Fruit fly (Drosophila melanogaster): ENCODE results near the gene CG13895.
A peak's percentile ranks its signal among the peaks of the same experiment; 100 is the strongest.

The CG13895 gene

DNA sequence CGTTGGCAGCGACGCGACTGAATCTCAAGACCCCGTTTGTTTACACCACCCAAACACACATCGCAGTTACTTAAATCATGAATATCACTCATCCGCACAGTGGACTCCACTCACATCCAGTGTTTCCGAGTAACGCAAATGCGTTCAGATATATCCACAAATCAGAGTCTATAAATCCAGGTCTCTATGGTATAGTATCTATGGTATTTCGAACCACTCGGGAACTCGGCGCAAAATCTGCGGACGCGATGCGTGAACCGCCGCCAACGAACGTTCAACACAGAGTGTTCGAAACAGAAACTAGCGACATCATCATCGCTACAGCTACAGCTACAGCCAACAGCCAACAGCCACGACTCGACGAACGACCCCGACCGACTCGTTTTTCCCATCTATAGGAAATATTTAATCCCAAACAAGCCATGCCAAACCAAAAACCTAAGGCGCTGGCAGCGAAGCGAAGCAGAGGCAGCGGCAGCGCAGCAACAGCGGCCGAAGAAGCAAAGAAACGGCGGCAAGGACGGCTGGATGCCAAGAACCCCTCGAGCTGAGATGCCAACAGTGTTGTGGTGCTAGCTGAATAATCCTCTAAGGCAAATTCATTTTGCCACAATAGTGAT lies 9.1 kb downstream of the CG13895 start, which contains the start of gene CG13894 (continued):
- TF ChIP-seq knrl (GFP tag; IDR thresholded peaks at IDR 0.05; ENCODE audit: partially characterized antibody) (peak; percentile 20; the same call in 1 of the 3 replicates), Blimp-1 (GFP tag; optimal IDR thresholded peaks at IDR 0.05) (no peak), tup (GFP tag; optimal IDR thresholded peaks at IDR 0.05) (no peak), salm (tag; optimal IDR thresholded peaks at IDR 0.05) (no peak), BtbVII (GFP tag; optimal IDR thresholded peaks at IDR 0.05) (peak; percentile 52), CG15479 (GFP tag; optimal IDR thresholded peaks at IDR 0.05) (no peak), jumu (GFP tag; optimal IDR thresholded peaks at IDR 0.05) (no peak), HLH54F (GFP tag; optimal IDR thresholded peaks at IDR 0.05) (no peak), Bteb2 (GFP tag; optimal IDR thresholded peaks at IDR 0.05) (peak; percentile 37), Sox102F (GFP tag; optimal IDR thresholded peaks at IDR 0.05) (no peak), CG3838 (GFP tag; optimal IDR thresholded peaks at IDR 0.05) (peak; percentile 12), CG9437 (GFP tag; optimal IDR thresholded peaks at IDR 0.05) (no peak), chm (GFP tag; IDR thresholded peaks at IDR 0.05) (peak; percentile 77), Jarid2 (GFP tag; optimal IDR thresholded peaks at IDR 0.05) (peak; percentile 63), CG6654 (GFP tag; optimal IDR thresholded peaks at IDR 0.05) (no peak), eve (GFP tag; optimal IDR thresholded peaks at IDR 0.05) (no peak), CG13123 (GFP tag; optimal IDR thresholded peaks at IDR 0.05) (no peak), Dad (GFP tag; optimal IDR thresholded peaks at IDR 0.05) (no peak), dysf (GFP tag; IDR thresholded peaks at IDR 0.05) (no peak), Hsf (GFP tag; optimal IDR thresholded peaks at IDR 0.05) (no peak), CG14710 (tag; optimal IDR thresholded peaks at IDR 0.05) (no peak), run (tag; optimal IDR thresholded peaks at IDR 0.05) (no peak), CG1233 (GFP tag; optimal IDR thresholded peaks at IDR 0.05) (no peak), CG13296 (GFP tag; optimal IDR thresholded peaks at IDR 0.05) (no peak), CG32532 (GFP tag; IDR thresholded peaks at IDR 0.05) (peak; percentile 21; the same call in 1 of the 2 replicates), ftz-f1 (GFP tag; optimal IDR thresholded peaks at IDR 0.05) (no peak), CG12769 (tag; optimal IDR thresholded peaks at IDR 0.05) (peak; percentile 94), CG16813 (GFP tag; IDR thresholded peaks at IDR 0.05; ENCODE audit: partially characterized antibody) (0 out of 3 replicates have a peak, but pooled peaks have one; percentile 25), nmo (GFP tag; optimal IDR thresholded peaks at IDR 0.05) (no peak), chinmo (GFP tag; IDR thresholded peaks at IDR 0.05; ENCODE audit: partially characterized antibody) (peak; percentile 82; the same call in 2 of the 4 replicates), gsb-n (tag; optimal IDR thresholded peaks at IDR 0.05) (no peak), fd96Cb (tag; optimal IDR thresholded peaks at IDR 0.05) (no peak), CG14014 (GFP tag; IDR thresholded peaks at IDR 0.05) (no peak; the same call in 1 of the 2 replicates), CG42726 (GFP tag; IDR thresholded peaks at IDR 0.05; ENCODE audit: partially characterized antibody) (peak; percentile 24; the same call in 1 of the 2 replicates), sob (GFP tag; IDR thresholded peaks at IDR 0.05) (peak; percentile 29; the same call in 1 of the 2 replicates), NfI (GFP tag; optimal IDR thresholded peaks at IDR 0.05) (no peak), CG7928 (GFP tag; optimal IDR thresholded peaks at IDR 0.05) (no peak), esg (GFP tag; conservative IDR thresholded peaks at IDR 0.05) (no peak), insv (GFP tag; optimal IDR thresholded peaks at IDR 0.05) (peak in 1 of 2 experiments; percentile 2), rib (GFP tag; IDR thresholded peaks at IDR 0.05) (no peak), pum (GFP tag; optimal IDR thresholded peaks at IDR 0.05) (no peak), Drgx (GFP tag; IDR thresholded peaks at IDR 0.05) (peak; percentile 31; the same call in 1 of the 2 replicates), bab2 (GFP tag; optimal IDR thresholded peaks at IDR 0.05) (no peak), CG16815 (GFP tag; optimal IDR thresholded peaks at IDR 0.05) (no peak), CG8388 (GFP tag; optimal IDR thresholded peaks at IDR 0.05) (no peak), crp (GFP tag; optimal IDR thresholded peaks at IDR 0.05) (no peak), sens-2 (GFP tag; IDR thresholded peaks at IDR 0.05) (0 out of 2 replicates have a peak, but pooled peaks have one; percentile 22), CG15514 (GFP tag; optimal IDR thresholded peaks at IDR 0.05) (peak; percentile 56)

Measured in whole organism, embryonic.